Worm (Caenorhabditis elegans) whole organism, L1 larva: ENCODE results near the gene C04E12.2.

Source experiments
- ceh-88 ChIP-seq: fragments of 200-800 bp; sonication (Bioruptor generic); IDR thresholded peaks from 2 replicates; pipeline ENCODE4 v1.3.6; 2022; ENCODE audit warnings: missing genetic modification characterization, missing compliant biosample characterization
- efl-1 ChIP-seq, 4 experiments: fragments of 150-350 bp; optimal IDR thresholded peaks in 3 of 4; peaks in 1 of 4; 1 replicate in 1 of 4; 2 replicates in 3 of 4; lab custom pipeline; 2014; ENCODE audit warnings: missing biosample characterization in 2 of 4, missing genetic modification characterization in 2 of 4, missing genetic modification reagents in 2 of 4
- fkh-10 ChIP-seq: sonication (generic microtip); optimal IDR thresholded peaks from 2 replicates; lab custom pipeline; 2017; ENCODE audit warnings: missing biosample characterization, missing genetic modification reagents, missing genetic modification characterization
- mep-1 ChIP-seq: fragments of 150-350 bp; optimal IDR thresholded peaks from 2 replicates; lab custom pipeline; 2014; ENCODE audit warnings: missing biosample characterization, missing genetic modification characterization
- nhr-19 ChIP-seq: fragments of 200-800 bp; sonication (Bioruptor generic); conservative IDR thresholded peaks from 2 replicates; pipeline ENCODE4 v1.3.6; 2022; ENCODE audit warnings: missing genetic modification characterization, missing compliant biosample characterization
- nhr-237 ChIP-seq: fragments of 150-350 bp; optimal IDR thresholded peaks from 2 replicates; lab custom pipeline; 2014; ENCODE audit warnings: missing biosample characterization, missing genetic modification characterization
- nhr-77 ChIP-seq: fragments of 150-350 bp; optimal IDR thresholded peaks from 2 replicates; lab custom pipeline; 2014; ENCODE audit warnings: missing biosample characterization, missing genetic modification characterization
- skn-1 ChIP-seq: fragments of 150-350 bp; optimal IDR thresholded peaks from 2 replicates; lab custom pipeline; 2014; ENCODE audit warnings: missing biosample characterization, missing genetic modification characterization

DNA sequence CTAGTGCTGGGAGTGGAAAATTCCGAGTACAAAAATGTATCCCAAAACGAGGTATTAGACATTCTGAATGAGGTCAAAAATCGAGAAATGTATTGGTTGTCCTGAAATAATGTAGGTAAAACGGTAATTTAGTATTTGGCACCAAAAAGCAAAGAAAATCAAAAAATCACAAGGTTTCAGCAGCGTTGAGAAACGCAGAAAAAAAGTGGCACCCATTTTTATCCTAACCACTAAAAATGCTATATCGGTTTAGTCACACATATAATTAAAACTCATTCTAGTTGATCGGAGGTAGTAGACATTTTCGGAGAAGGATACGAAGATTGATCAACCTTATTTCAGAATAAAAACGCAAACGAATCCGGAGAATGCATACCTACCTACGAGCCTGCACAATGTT lies 4.8 kb downstream of the C04E12.2 start, which contains the start of gene srx-121:
- no peak for TF ChIP-seq skn-1 (tag; lab: Kevin White, UChicago)
- TF ChIP-seq fkh-10 (GFP tag; lab: Kevin White, UChicago): no peak
- TF ChIP-seq nhr-77 (tag; lab: Kevin White, UChicago): no peak
- no peak for TF ChIP-seq efl-1 (optimal IDR thresholded peaks at IDR 0.05; lab: Kevin White, UChicago)
- TF ChIP-seq efl-1 (GFP tag; optimal IDR thresholded peaks at IDR 0.05 in 1 of 2; lab: Kevin White, UChicago): no peak
- no peak for TF ChIP-seq ceh-88 (GFP tag; lab: Robert Waterston, UW)
- TF ChIP-seq nhr-19 (GFP tag; lab: Robert Waterston, UW): no peak
- no peak for TF ChIP-seq mep-1 (tag; lab: Kevin White, UChicago)
- no peak for TF ChIP-seq nhr-237 (tag; lab: Kevin White, UChicago)
